Worm (Caenorhabditis elegans): ENCODE results near the gene lido-13.

DNA sequence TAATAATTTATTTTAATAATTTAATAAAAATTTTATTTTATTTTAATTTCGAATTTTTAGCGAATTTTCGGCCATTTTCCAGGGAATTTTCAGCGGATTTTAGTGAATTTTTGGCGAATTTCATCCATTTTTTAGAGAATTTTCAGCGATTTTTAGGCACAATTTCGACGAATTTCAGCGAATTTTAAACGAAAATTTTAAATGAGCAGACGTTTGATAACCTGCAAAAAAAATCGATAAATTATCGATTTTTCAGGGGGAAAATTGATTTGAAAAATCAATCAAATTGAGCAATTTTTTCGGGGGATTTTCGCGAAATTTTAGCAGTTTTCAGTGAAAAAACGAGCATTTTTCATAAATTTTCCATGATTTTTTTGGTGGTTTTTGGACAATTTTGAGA is 14.5 kb upstream of the lido-13 start:
- TF ChIP-seq W03F9.2 (tag; optimal IDR thresholded peaks at IDR 0.05) (no peak), him-1 (tag; optimal IDR thresholded peaks at IDR 0.05) (no peak), dao-5 (tag; optimal IDR thresholded peaks at IDR 0.05) (no peak)
